Worm (Caenorhabditis elegans) whole organism, L3 larva: ENCODE data around the gene C08F11.1.

Experiments
- ceh-9 ChIP-seq: sonication (generic microtip); optimal IDR thresholded peaks from 2 replicates; lab custom pipeline; 2018; ENCODE audit warnings: missing biosample characterization, missing genetic modification characterization
- nhr-11 ChIP-seq: fragments of 150-350 bp; optimal IDR thresholded peaks from 2 replicates; lab custom pipeline; 2014; ENCODE audit warnings: missing biosample characterization, missing genetic modification characterization
- nhr-237 ChIP-seq: fragments of 150-350 bp; optimal IDR thresholded peaks from 2 replicates; lab custom pipeline; 2014; ENCODE audit warnings: missing biosample characterization, missing genetic modification characterization
- snpc-4 ChIP-seq: fragments of 150-350 bp; optimal IDR thresholded peaks from 2 replicates; lab custom pipeline; 2014; ENCODE audit warnings: missing biosample characterization, missing genetic modification characterization

- TF ChIP-seq nhr-237 (tag; lab: Kevin White, UChicago) = no peak
- no peak for TF ChIP-seq snpc-4 (tag; lab: Kevin White, UChicago)
- no peak for TF ChIP-seq ceh-9 (tag; lab: Kevin White, UChicago)
- TF ChIP-seq nhr-11 (tag; lab: Kevin White, UChicago) = no peak
Measured at ce11 chrIV:13666849-13667430, 43.3 kb downstream of the C08F11.1 start, which contains the start of gene fbxa-215.
